Worm (Caenorhabditis elegans): ENCODE data around the gene nhr-150.

- no peak for TF ChIP-seq mab-5 (tag; optimal IDR thresholded peaks at IDR 0.05)
- no peak for TF ChIP-seq snpc-4 (tag; optimal IDR thresholded peaks at IDR 0.05)
- no peak for TF ChIP-seq unc-62 (GFP tag; optimal IDR thresholded peaks at IDR 0.05)
- TF ChIP-seq ztf-11 (tag; optimal IDR thresholded peaks at IDR 0.05), result no peak
- TF ChIP-seq cnd-1 (tag; optimal IDR thresholded peaks at IDR 0.05), result no peak
- TF ChIP-seq hlh-1 (tag; optimal IDR thresholded peaks at IDR 0.05), result no peak
- no peak for TF ChIP-seq ces-1 (GFP tag; optimal IDR thresholded peaks at IDR 0.05)
- no peak for TF ChIP-seq blmp-1 (tag; optimal IDR thresholded peaks at IDR 0.05)
- TF ChIP-seq unc-39 (tag; optimal IDR thresholded peaks at IDR 0.05), result no peak
- no peak for TF ChIP-seq nhr-237 (tag; optimal IDR thresholded peaks at IDR 0.05)
- no peak for TF ChIP-seq elt-3 (tag; optimal IDR thresholded peaks at IDR 0.05)
- no peak for TF ChIP-seq lsy-2 (tag; optimal IDR thresholded peaks at IDR 0.05)
- TF ChIP-seq lin-32 (GFP tag; optimal IDR thresholded peaks at IDR 0.05), result no peak
Measured at ce11 chrV:15466719-15467118, 14.5 kb downstream of the nhr-150 start.
